Worm (Caenorhabditis elegans): Measurements from ENCODE around the gene C33F10.4.

DNA sequence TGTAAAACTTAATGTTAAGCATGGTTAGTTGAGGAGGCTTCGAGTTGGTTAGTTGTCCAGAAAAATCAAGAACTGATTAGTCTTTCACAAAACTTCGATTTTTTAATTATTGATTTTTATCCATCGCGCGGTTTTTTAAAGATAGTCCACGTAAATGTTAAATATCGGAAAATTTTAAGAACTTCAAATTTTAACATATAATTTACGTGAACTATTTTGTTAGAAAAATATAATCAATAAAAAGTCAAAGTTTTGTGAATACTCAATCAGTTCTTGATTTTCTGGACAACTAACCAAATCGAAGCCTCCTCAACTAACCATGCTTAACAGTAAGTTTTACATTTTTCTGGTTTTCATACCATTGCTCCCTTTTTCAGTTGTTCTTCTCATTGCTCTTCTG, 39.2 kb downstream of the C33F10.4 start, which contains the start of the genes C33F10.11 and C33F10.1:
- no peak for TF ChIP-seq sptf-1 (tag; optimal IDR thresholded peaks at IDR 0.05)
- no peak for TF ChIP-seq pha-4 (tag; optimal IDR thresholded peaks at IDR 0.05)
- no peak for TF ChIP-seq nhr-28 (tag; optimal IDR thresholded peaks at IDR 0.05)
- TF ChIP-seq ces-1 (GFP tag; optimal IDR thresholded peaks at IDR 0.05), result no peak
- no peak for TF ChIP-seq lin-13 (tag; optimal IDR thresholded peaks at IDR 0.05)
